Worm (Caenorhabditis elegans): ENCODE measurements around the gene pas-7.

- TF ChIP-seq lin-35 (GFP tag; optimal IDR thresholded peaks at IDR 0.05) (no peak), unc-130 (GFP tag; optimal IDR thresholded peaks at IDR 0.05) (no peak), F37B4.10 (GFP tag; IDR thresholded peaks at IDR 0.05) (no peak)
Measured at ce11 chrII:10103212-10103611, 3.6 kb upstream of the pas-7 start.

Measured in whole organism, young adult.